Worm (Caenorhabditis elegans) whole organism, L4 larva: ENCODE data around the gene F18A12.7.
A peak's percentile ranks its signal among the peaks of the same experiment; 100 is the strongest.

Experiments
- R02D3.7 ChIP-seq: fragments of 150-350 bp; sonication (generic microtip); optimal IDR thresholded peaks from 3 replicates; lab custom pipeline; 2014; ENCODE audit warnings: missing biosample characterization, missing genetic modification characterization
- arid-1 ChIP-seq: fragments of 200-800 bp; sonication (Bioruptor generic); conservative IDR thresholded peaks from 2 replicates; pipeline ENCODE4 v1.3.6; 2022; ENCODE audit warnings: missing genetic modification reagents, missing genetic modification characterization, missing compliant biosample characterization
- attf-4 ChIP-seq: sonication (generic microtip); optimal IDR thresholded peaks from 3 replicates; lab custom pipeline; 2017; ENCODE audit warnings: missing biosample characterization, missing genetic modification characterization
- ceh-28 ChIP-seq: fragments of 150-350 bp; optimal IDR thresholded peaks from 2 replicates; lab custom pipeline; 2014; ENCODE audit warnings: missing biosample characterization, missing genetic modification reagents, missing genetic modification characterization
- ceh-32 ChIP-seq: sonication (generic microtip); optimal IDR thresholded peaks from 2 replicates; lab custom pipeline; 2016; ENCODE audit warnings: mild to moderate bottlenecking, missing genetic modification characterization, missing compliant biosample characterization; ENCODE audit not compliant: poor library complexity
- ceh-82 ChIP-seq: sonication (generic microtip); optimal IDR thresholded peaks from 2 replicates; lab custom pipeline; 2017; ENCODE audit warnings: missing biosample characterization, missing genetic modification characterization
- ctbp-1 ChIP-seq: fragments of 200-800 bp; sonication (Bioruptor generic); IDR thresholded peaks from 2 replicates; pipeline ENCODE4 v1.3.6; 2022; ENCODE audit warnings: missing genetic modification reagents, missing genetic modification characterization, missing compliant biosample characterization
- dmd-6 ChIP-seq: fragments of 200-800 bp; sonication (Bioruptor generic); IDR thresholded peaks from 2 replicates; pipeline ENCODE4 v1.3.6; 2022; ENCODE audit warnings: missing genetic modification reagents, missing genetic modification characterization, missing compliant biosample characterization
- dmd-9 ChIP-seq: fragments of 200-800 bp; sonication (Bioruptor generic); IDR thresholded peaks from 2 replicates; pipeline ENCODE4 v1.3.6; 2022; ENCODE audit warnings: missing genetic modification reagents, missing genetic modification characterization, missing compliant biosample characterization
- duxl-1 ChIP-seq: sonication (generic microtip); optimal IDR thresholded peaks from 2 replicates; lab custom pipeline; 2016; ENCODE audit warnings: mild to moderate bottlenecking, missing genetic modification characterization, moderate library complexity, missing compliant biosample characterization; ENCODE audit not compliant: poor library complexity
- dve-1 ChIP-seq: sonication (generic microtip); optimal IDR thresholded peaks from 2 replicates; lab custom pipeline; 2017; ENCODE audit warnings: antibody characterized with exemption, mild to moderate bottlenecking, missing genetic modification characterization, missing compliant biosample characterization; ENCODE audit not compliant: insufficient read depth
- egl-27 ChIP-seq: sonication (generic microtip); optimal IDR thresholded peaks from 3 replicates; lab custom pipeline; 2017; ENCODE audit warnings: missing biosample characterization, missing genetic modification reagents, missing genetic modification characterization
- fkh-10 ChIP-seq: fragments of 150-350 bp; optimal IDR thresholded peaks from 2 replicates; lab custom pipeline; 2014; ENCODE audit warnings: missing biosample characterization, missing genetic modification reagents, missing genetic modification characterization
- fos-1 ChIP-seq: fragments of 150-350 bp; optimal IDR thresholded peaks from 2 replicates; lab custom pipeline; 2014; ENCODE audit warnings: missing biosample characterization, missing genetic modification characterization
- gei-8 ChIP-seq: fragments of 200-800 bp; sonication (Bioruptor generic); optimal IDR thresholded peaks from 2 replicates; lab custom pipeline; 2018; ENCODE audit warnings: mild to moderate bottlenecking, missing genetic modification characterization, missing compliant biosample characterization
- hlh-11 ChIP-seq: fragments of 200-800 bp; sonication (Bioruptor generic); optimal IDR thresholded peaks from 2 replicates; lab custom pipeline; 2018; ENCODE audit warnings: mild to moderate bottlenecking, missing genetic modification characterization, missing compliant biosample characterization
- lin-39 ChIP-seq: fragments of 150-350 bp; optimal IDR thresholded peaks from 2 replicates; lab custom pipeline; 2014; ENCODE audit warnings: missing biosample characterization, missing genetic modification reagents, missing genetic modification characterization
- nhr-25 ChIP-seq: sonication (generic microtip); optimal IDR thresholded peaks from 2 replicates; lab custom pipeline; 2017; ENCODE audit warnings: missing genetic modification characterization, mild to moderate bottlenecking, missing compliant biosample characterization, antibody characterized with exemption, moderate library complexity, borderline replicate concordance; ENCODE audit not compliant: insufficient read depth
- nhr-28 ChIP-seq: fragments of 150-350 bp; optimal IDR thresholded peaks from 2 replicates; lab custom pipeline; 2014; ENCODE audit warnings: missing biosample characterization, missing genetic modification characterization
- php-3 ChIP-seq: fragments of 200-800 bp; sonication (Bioruptor generic); IDR thresholded peaks from 2 replicates; pipeline ENCODE4 v1.3.6; 2022; ENCODE audit warnings: missing genetic modification reagents, missing genetic modification characterization, missing compliant biosample characterization
- pqm-1 ChIP-seq: sonication (generic microtip); optimal IDR thresholded peaks from 2 replicates; lab custom pipeline; 2017; ENCODE audit warnings: missing biosample characterization, missing genetic modification characterization
- sdz-12 ChIP-seq: fragments of 200-800 bp; sonication (Bioruptor generic); optimal IDR thresholded peaks from 2 replicates; lab custom pipeline; 2018; ENCODE audit warnings: mild to moderate bottlenecking, missing genetic modification characterization, missing compliant biosample characterization
- set-16 ChIP-seq: fragments of 200-800 bp; sonication (Bioruptor generic); IDR thresholded peaks from 2 replicates; pipeline ENCODE4 v1.3.6; 2022; ENCODE audit warnings: missing genetic modification reagents, missing genetic modification characterization, missing compliant biosample characterization
- snpc-4 ChIP-seq: fragments of 150-350 bp; optimal IDR thresholded peaks from 2 replicates; lab custom pipeline; 2014; ENCODE audit warnings: missing biosample characterization, missing genetic modification characterization
- spr-1 ChIP-seq: sonication (generic microtip); optimal IDR thresholded peaks from 2 replicates; lab custom pipeline; 2016; ENCODE audit warnings: mild to moderate bottlenecking, missing genetic modification characterization, missing compliant biosample characterization
- spr-3 ChIP-seq: fragments of 200-800 bp; sonication (Bioruptor generic); optimal IDR thresholded peaks from 2 replicates; lab custom pipeline; 2018; ENCODE audit warnings: mild to moderate bottlenecking, missing genetic modification characterization, missing compliant biosample characterization
- tag-97 ChIP-seq: fragments of 200-800 bp; sonication (Bioruptor generic); IDR thresholded peaks from 2 replicates; pipeline ENCODE4 v1.3.6; 2022; ENCODE audit warnings: missing genetic modification characterization, missing compliant biosample characterization
- unc-62 ChIP-seq, 3 experiments: fragments of 150-350 bp in 1 of 3; sonication (generic microtip); optimal IDR thresholded peaks in 2 of 3; peaks in 1 of 3; 1 replicate in 1 of 3; 2 replicates in 2 of 3; lab custom pipeline; 2014 to 2017; ENCODE audit warnings: missing biosample characterization in 3 of 3, missing genetic modification characterization in 3 of 3, missing genetic modification reagents in 3 of 3, missing genotype in 1 of 3
- zfp-2 ChIP-seq: sonication (generic microtip); optimal IDR thresholded peaks from 2 replicates; lab custom pipeline; 2016; ENCODE audit warnings: mild to moderate bottlenecking, missing genetic modification characterization, missing compliant biosample characterization
- zfp-3 ChIP-seq: fragments of 200-800 bp; sonication (Bioruptor generic); conservative IDR thresholded peaks from 2 replicates; pipeline ENCODE4 v1.3.6; 2022; ENCODE audit warnings: missing genetic modification reagents, missing genetic modification characterization, missing compliant biosample characterization
- zip-11 ChIP-seq: fragments of 200-800 bp; sonication (Bioruptor generic); IDR thresholded peaks from 2 replicates; pipeline ENCODE4 v1.3.6; 2022; ENCODE audit warnings: missing genetic modification characterization, missing compliant biosample characterization

Gene F18A12.7

DNA sequence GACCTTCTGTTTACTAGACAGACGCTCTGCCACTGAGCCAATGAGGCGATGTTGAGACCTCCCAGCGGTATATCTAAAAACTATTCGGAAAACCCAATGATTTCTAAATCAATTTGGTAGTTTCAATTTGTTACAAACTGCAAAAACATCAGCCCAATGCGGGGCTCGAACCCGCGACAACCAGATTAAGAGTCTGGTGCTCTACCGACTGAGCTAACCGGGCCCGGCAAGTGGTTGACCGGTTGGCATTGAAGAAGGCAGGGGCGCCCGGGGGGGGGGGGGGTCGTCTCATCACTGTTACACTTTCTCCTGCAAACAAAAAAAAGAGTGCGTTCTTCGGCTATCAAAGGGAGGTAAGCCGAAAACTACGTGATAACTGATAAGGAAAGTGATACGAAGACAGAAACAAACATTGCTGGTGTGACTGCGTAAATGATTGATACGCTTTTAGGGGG, 25.0 kb upstream of the F18A12.7 start (continued):
- no peak for TF ChIP-seq ceh-28 (tag; lab: Kevin White, UChicago)
- no peak for TF ChIP-seq arid-1 (GFP tag; lab: Robert Waterston, UW)
- peak; percentile 62 for TF ChIP-seq spr-3 (GFP tag; lab: Kevin White, UChicago)
- peak; percentile 73; the same call in 1 of the 2 replicates for TF ChIP-seq zfp-3 (GFP tag; lab: Robert Waterston, UW)
- peak; percentile 40 for TF ChIP-seq sdz-12 (GFP tag; lab: Kevin White, UChicago)
- TF ChIP-seq ceh-32 (tag; lab: Kevin White, UChicago), result no peak
- TF ChIP-seq, all 104 proteins: peak for 55

- TF ChIP-seq set-16 (GFP tag; lab: Robert Waterston, UW) (no peak), hlh-11 (tag; lab: Kevin White, UChicago) (peak; percentile 2)
Observed at ce11 chrII:3438280-3438679, 24.0 kb upstream of the F18A12.7 start.

ce11 chrII:3437393-3437792, 23.1 kb upstream of the F18A12.7 start:
- TF ChIP-seq set-16 (GFP tag; lab: Robert Waterston, UW) (peak; percentile 77), duxl-1 (tag; lab: Kevin White, UChicago) (no peak)

ce11 chrII:3436412-3436811, 22.1 kb upstream of the F18A12.7 start, which contains the start of gene skpo-2:
Gene skpo-2, minus strand, starts transcription at chrII:3436512.
- TF ChIP-seq dmd-9 (GFP tag; lab: Robert Waterston, UW) (no peak), fkh-10 (GFP tag; lab: Kevin White, UChicago) (no peak), duxl-1 (tag; lab: Kevin White, UChicago) (no peak), ceh-82 (tag; lab: Kevin White, UChicago) (no peak), spr-1 (tag; lab: Kevin White, UChicago) (no peak), tag-97 (GFP tag; lab: Robert Waterston, UW) (no peak)

DNA sequence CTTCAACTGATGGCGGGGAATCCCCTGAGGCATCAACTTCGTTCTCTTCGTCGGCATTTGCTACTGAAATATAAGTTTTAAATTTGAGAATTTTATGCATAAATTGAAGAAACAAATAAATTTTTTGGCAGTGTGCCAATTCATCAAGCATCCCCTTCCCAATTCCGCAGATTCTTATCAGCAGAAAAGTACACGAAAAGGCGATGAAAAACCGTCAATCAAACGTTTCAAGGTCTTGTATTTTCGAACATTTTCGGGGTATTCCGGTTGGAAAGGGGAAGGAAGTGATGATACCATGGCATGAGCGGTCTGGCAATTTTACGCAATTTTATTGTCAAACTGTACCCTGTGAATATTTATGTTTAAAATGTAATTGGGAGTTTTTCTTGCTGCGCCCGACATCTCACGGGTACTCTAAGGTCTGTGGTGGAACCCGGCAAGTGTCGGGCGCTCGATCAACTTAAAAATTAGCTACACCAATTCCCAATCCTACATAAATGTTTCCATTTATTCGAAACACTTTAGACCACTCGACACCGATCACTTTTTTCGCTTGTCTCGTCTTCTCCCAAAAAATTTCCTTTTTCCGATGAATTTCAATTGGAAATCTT, 20.7 kb upstream of the F18A12.7 start:
- TF ChIP-seq dmd-6 (peak; percentile 55), snpc-4 (tag; lab: Kevin White, UChicago) (peak; percentile 16), fos-1 (tag; lab: Kevin White, UChicago) (no peak), pqm-1 (tag; lab: Kevin White, UChicago) (no peak), hlh-11 (tag; lab: Kevin White, UChicago) (no peak), gei-8 (no peak), egl-27 (tag; lab: Kevin White, UChicago) (no peak), php-3 (GFP tag; lab: Robert Waterston, UW) (no peak), tag-97 (GFP tag; lab: Robert Waterston, UW) (no peak), attf-4 (no peak), unc-62 (GFP tag; optimal IDR thresholded peaks at IDR 0.05 in 1 of 2; lab: Kevin White, UChicago) (peak in 1 of 2 experiments; percentile 30), unc-62 (tag; optimal IDR thresholded peaks at IDR 0.05; lab: Kevin White, UChicago) (no peak), zfp-3 (GFP tag; lab: Robert Waterston, UW) (no peak), lin-39 (tag; lab: Kevin White, UChicago) (no peak), zfp-2 (tag; lab: Kevin White, UChicago) (no peak), nhr-25 (tag; lab: Kevin White, UChicago) (peak; percentile 16), dve-1 (no peak), ctbp-1 (GFP tag; lab: Robert Waterston, UW) (no peak), zip-11 (no peak), R02D3.7 (tag; lab: Kevin White, UChicago) (no peak), nhr-28 (tag; lab: Kevin White, UChicago) (peak; percentile 34)
